Worm (Caenorhabditis elegans) whole organism, young adult: Measurements from ENCODE around the gene F02D8.4.

Source experiments
- C17E4.6 ChIP-seq: fragments of 200-800 bp; sonication (Bioruptor generic); IDR thresholded peaks from 2 replicates; pipeline ENCODE4 v1.3.6; 2022; ENCODE audit warnings: missing genetic modification reagents, missing genetic modification characterization, missing compliant biosample characterization
- F10E7.11 ChIP-seq: sonication (generic microtip); optimal IDR thresholded peaks from 2 replicates; lab custom pipeline; 2017; ENCODE audit warnings: mild to moderate bottlenecking, missing genetic modification characterization, moderate library complexity, missing compliant biosample characterization
- F49E8.2 ChIP-seq: sonication (generic microtip); optimal IDR thresholded peaks from 3 replicates; lab custom pipeline; 2017; ENCODE audit warnings: missing genetic modification characterization, mild to moderate bottlenecking, missing compliant biosample characterization, antibody characterized with exemption, moderate library complexity; ENCODE audit not compliant: insufficient read depth
- F55B11.4 ChIP-seq: sonication (generic microtip); optimal IDR thresholded peaks from 2 replicates; lab custom pipeline; 2016; ENCODE audit warnings: missing compliant biosample characterization, missing genetic modification characterization, borderline replicate concordance; ENCODE audit not compliant: insufficient read depth
- T07F8.4 ChIP-seq: sonication (generic microtip); optimal IDR thresholded peaks from 2 replicates; lab custom pipeline; 2016; ENCODE audit warnings: mild to moderate bottlenecking, missing genetic modification characterization, moderate library complexity, missing compliant biosample characterization
- T26A5.8 ChIP-seq: sonication (generic microtip); optimal IDR thresholded peaks from 2 replicates; lab custom pipeline; 2016; ENCODE audit warnings: missing genetic modification characterization, missing compliant biosample characterization
- Y67H2A.10 ChIP-seq: fragments of 200-800 bp; sonication (Bioruptor generic); conservative IDR thresholded peaks from 2 replicates; pipeline ENCODE4 v1.3.6; 2022; ENCODE audit warnings: missing genetic modification reagents, missing genetic modification characterization, missing compliant biosample characterization
- Y79H2A.3 ChIP-seq: fragments of 200-800 bp; sonication (Bioruptor generic); conservative IDR thresholded peaks from 2 replicates; pipeline ENCODE4 v1.3.6; 2022; ENCODE audit warnings: missing genetic modification reagents, missing genetic modification characterization, missing compliant biosample characterization
- akir-1 ChIP-seq: fragments of 200-800 bp; sonication (Bioruptor generic); optimal IDR thresholded peaks from 2 replicates; lab custom pipeline; 2018; ENCODE audit warnings: mild to moderate bottlenecking, missing genetic modification characterization, moderate library complexity, missing compliant biosample characterization
- aptf-2 ChIP-seq: fragments of 200-800 bp; sonication (Bioruptor generic); conservative IDR thresholded peaks from 2 replicates; pipeline ENCODE4 v1.3.6; 2022; ENCODE audit warnings: missing genetic modification reagents, missing genetic modification characterization, missing compliant biosample characterization
- aptf-3 ChIP-seq: fragments of 200-800 bp; sonication (Bioruptor generic); IDR thresholded peaks from 2 replicates; pipeline ENCODE4 v1.3.6; 2022; ENCODE audit warnings: missing genetic modification characterization, missing compliant biosample characterization
- attf-3 ChIP-seq: fragments of 200-800 bp; sonication (Bioruptor generic); conservative IDR thresholded peaks from 2 replicates; pipeline ENCODE4 v1.3.6; 2022; ENCODE audit warnings: missing genetic modification reagents, missing genetic modification characterization, missing compliant biosample characterization
- attf-6 ChIP-seq: fragments of 200-800 bp; sonication (Bioruptor generic); IDR thresholded peaks from 2 replicates; pipeline ENCODE4 v1.3.6; 2022; ENCODE audit warnings: missing genetic modification reagents, missing genetic modification characterization, missing compliant biosample characterization
- ccch-3 ChIP-seq: fragments of 200-800 bp; sonication (Bioruptor generic); optimal IDR thresholded peaks from 2 replicates; lab custom pipeline; 2018; ENCODE audit warnings: mild to moderate bottlenecking, missing genetic modification characterization, missing compliant biosample characterization
- ceh-40 ChIP-seq: fragments of 200-800 bp; sonication (Bioruptor generic); IDR thresholded peaks from 2 replicates; pipeline ENCODE4 v1.3.6; 2022; ENCODE audit warnings: missing genetic modification characterization, missing compliant biosample characterization
- ceh-58 ChIP-seq: fragments of 200-800 bp; sonication (Bioruptor generic); IDR thresholded peaks from 2 replicates; pipeline ENCODE4 v1.3.6; 2022; ENCODE audit warnings: missing genetic modification characterization, missing compliant biosample characterization
- dox-1 ChIP-seq: fragments of 200-800 bp; sonication (Bioruptor generic); IDR thresholded peaks from 2 replicates; pipeline ENCODE4 v1.3.6; 2022; ENCODE audit warnings: missing genetic modification reagents, missing genetic modification characterization, missing compliant biosample characterization
- egl-44 ChIP-seq: fragments of 200-800 bp; sonication (Bioruptor generic); IDR thresholded peaks from 2 replicates; pipeline ENCODE4 v1.3.6; 2022; ENCODE audit warnings: missing genetic modification reagents, missing genetic modification characterization, missing compliant biosample characterization
- ets-4 ChIP-seq: fragments of 200-800 bp; sonication (Bioruptor generic); optimal IDR thresholded peaks from 2 replicates; lab custom pipeline; 2018; ENCODE audit warnings: mild to moderate bottlenecking, missing genetic modification characterization, missing compliant biosample characterization
- fkh-3 ChIP-seq: sonication (generic microtip); optimal IDR thresholded peaks from 2 replicates; lab custom pipeline; 2016; ENCODE audit warnings: mild to moderate bottlenecking, missing genetic modification characterization, missing compliant biosample characterization
- hlh-12 ChIP-seq: sonication (generic microtip); optimal IDR thresholded peaks from 2 replicates; lab custom pipeline; 2016; ENCODE audit warnings: missing genetic modification characterization, missing compliant biosample characterization
- hsf-1 ChIP-seq: fragments of 200-800 bp; sonication (Bioruptor generic); IDR thresholded peaks from 2 replicates; pipeline ENCODE4 v1.3.6; 2022; ENCODE audit warnings: missing genetic modification reagents, missing genetic modification characterization, missing compliant biosample characterization
- lag-1 ChIP-seq: fragments of 200-800 bp; sonication (Bioruptor generic); IDR thresholded peaks from 2 replicates; pipeline ENCODE4 v1.3.6; 2022; ENCODE audit warnings: missing genetic modification reagents, missing genetic modification characterization, missing compliant biosample characterization
- let-526 ChIP-seq: fragments of 200-800 bp; sonication (Bioruptor generic); IDR thresholded peaks from 2 replicates; pipeline ENCODE4 v1.3.6; 2022; ENCODE audit warnings: missing genetic modification reagents, missing genetic modification characterization, missing compliant biosample characterization
- lin-26 ChIP-seq: fragments of 200-800 bp; sonication (Bioruptor generic); IDR thresholded peaks from 2 replicates; pipeline ENCODE4 v1.3.6; 2022; ENCODE audit warnings: missing genetic modification reagents, missing genetic modification characterization, missing compliant biosample characterization
- lsy-27 ChIP-seq: sonication (generic microtip); optimal IDR thresholded peaks from 2 replicates; lab custom pipeline; 2017; ENCODE audit warnings: missing genetic modification characterization, mild to moderate bottlenecking, missing compliant biosample characterization, antibody characterized with exemption, missing genotype, borderline replicate concordance; ENCODE audit not compliant: insufficient read depth
- madf-8 ChIP-seq: fragments of 200-800 bp; sonication (Bioruptor generic); conservative IDR thresholded peaks from 2 replicates; pipeline ENCODE4 v1.3.6; 2022; ENCODE audit warnings: missing genetic modification reagents, missing genetic modification characterization, missing compliant biosample characterization
- mel-28 ChIP-seq: sonication (generic microtip); optimal IDR thresholded peaks from 2 replicates; lab custom pipeline; 2016; ENCODE audit warnings: borderline replicate concordance, mild to moderate bottlenecking, missing genetic modification characterization, missing compliant biosample characterization
- nfya-2 ChIP-seq: fragments of 200-800 bp; sonication (Bioruptor generic); IDR thresholded peaks from 2 replicates; pipeline ENCODE4 v1.3.6; 2022; ENCODE audit warnings: missing genetic modification reagents, missing genetic modification characterization, missing compliant biosample characterization
- nhr-179 ChIP-seq: sonication (generic microtip); optimal IDR thresholded peaks from 2 replicates; lab custom pipeline; 2016; ENCODE audit warnings: mild to moderate bottlenecking, missing genetic modification characterization, missing compliant biosample characterization
- pha-4 ChIP-seq: fragments of 150-350 bp; sonication (generic microtip); optimal IDR thresholded peaks from 2 replicates; lab custom pipeline; 2014; ENCODE audit warnings: missing biosample characterization, missing genetic modification reagents, missing genetic modification characterization
- rcor-1 ChIP-seq: fragments of 200-800 bp; sonication (Bioruptor generic); IDR thresholded peaks from 2 replicates; pipeline ENCODE4 v1.3.6; 2022; ENCODE audit warnings: missing genetic modification reagents, missing genetic modification characterization, missing compliant biosample characterization
- repo-1 ChIP-seq: sonication (generic microtip); optimal IDR thresholded peaks from 2 replicates; lab custom pipeline; 2017; ENCODE audit warnings: mild to moderate bottlenecking, missing genetic modification characterization, missing compliant biosample characterization
- sptf-2 ChIP-seq: fragments of 200-800 bp; sonication (Bioruptor generic); optimal IDR thresholded peaks from 2 replicates; lab custom pipeline; 2018; ENCODE audit warnings: mild to moderate bottlenecking, missing genetic modification characterization, missing compliant biosample characterization
- tbx-9 ChIP-seq: sonication (generic microtip); optimal IDR thresholded peaks from 2 replicates; lab custom pipeline; 2016; ENCODE audit warnings: borderline replicate concordance, missing genetic modification characterization, inconsistent platforms, missing compliant biosample characterization
- tlf-1 ChIP-seq: fragments of 200-800 bp; sonication (Bioruptor generic); optimal IDR thresholded peaks from 2 replicates; lab custom pipeline; 2018; ENCODE audit warnings: mild to moderate bottlenecking, missing genetic modification characterization, missing compliant biosample characterization
- unc-62 ChIP-seq: fragments of 150-350 bp; optimal IDR thresholded peaks from 2 replicates; lab custom pipeline; 2014; ENCODE audit warnings: missing biosample characterization, missing genetic modification reagents, missing genetic modification characterization
- zfh-2 ChIP-seq: fragments of 200-800 bp; sonication (Bioruptor generic); conservative IDR thresholded peaks from 2 replicates; pipeline ENCODE4 v1.3.6; 2022; ENCODE audit warnings: missing genetic modification reagents, missing genetic modification characterization, missing compliant biosample characterization
- zim-3 ChIP-seq: sonication (generic microtip); optimal IDR thresholded peaks from 2 replicates; lab custom pipeline; 2017; ENCODE audit warnings: mild to moderate bottlenecking, missing genetic modification characterization, moderate library complexity, missing compliant biosample characterization
- ztf-22 ChIP-seq: fragments of 200-800 bp; sonication (Bioruptor generic); optimal IDR thresholded peaks from 2 replicates; lab custom pipeline; 2018; ENCODE audit warnings: mild to moderate bottlenecking, missing genetic modification characterization, moderate library complexity, missing compliant biosample characterization
- ztf-25 ChIP-seq: fragments of 200-800 bp; sonication (Bioruptor generic); IDR thresholded peaks from 2 replicates; pipeline ENCODE4 v1.3.6; 2022; ENCODE audit warnings: missing genetic modification reagents, missing genetic modification characterization, missing compliant biosample characterization

The F02D8.4 gene

ce11 chrV:15001536-15001935 lies 16.8 kb downstream of the F02D8.4 start (continued):
- TF ChIP-seq zfh-2 (GFP tag; lab: Robert Waterston, UW) (peak; percentile 87), egl-44 (GFP tag; lab: Robert Waterston, UW) (no peak), tlf-1 (GFP tag; lab: Kevin White, UChicago) (no peak), lin-26 (GFP tag; lab: Robert Waterston, UW) (no peak; the same call in 1 of the 2 replicates), repo-1 (tag; lab: Kevin White, UChicago) (no peak), attf-3 (GFP tag; lab: Robert Waterston, UW) (no peak), dox-1 (peak; percentile 11; the same call in 1 of the 2 replicates), T26A5.8 (tag; lab: Kevin White, UChicago) (no peak), tbx-9 (tag; lab: Kevin White, UChicago) (no peak), F49E8.2 (tag; lab: Kevin White, UChicago) (no peak), F55B11.4 (tag; lab: Kevin White, UChicago) (no peak), ccch-3 (GFP tag; lab: Kevin White, UChicago) (no peak), unc-62 (no peak), ztf-25 (GFP tag; lab: Robert Waterston, UW) (no peak), aptf-2 (no peak), mel-28 (tag; lab: Kevin White, UChicago) (no peak), lsy-27 (tag; lab: Kevin White, UChicago) (no peak), sptf-2 (GFP tag; lab: Kevin White, UChicago) (peak; percentile 2), Y79H2A.3 (GFP tag; lab: Robert Waterston, UW) (no peak), nfya-2 (GFP tag; lab: Robert Waterston, UW) (no peak), ceh-40 (GFP tag; lab: Robert Waterston, UW) (no peak), pha-4 (tag; lab: Kevin White, UChicago) (no peak), nhr-179 (no peak), lag-1 (GFP tag; lab: Robert Waterston, UW) (no peak), ceh-58 (GFP tag; lab: Robert Waterston, UW) (no peak), attf-6 (GFP tag; lab: Robert Waterston, UW) (peak; percentile 35; the same call in 1 of the 2 replicates), ztf-22 (no peak), T07F8.4 (tag; lab: Kevin White, UChicago) (no peak), akir-1 (no peak), Y67H2A.10 (GFP tag; lab: Robert Waterston, UW) (no peak), aptf-3 (no peak), hlh-12 (no peak), rcor-1 (GFP tag; lab: Robert Waterston, UW) (no peak), C17E4.6 (GFP tag; lab: Robert Waterston, UW) (no peak), F10E7.11 (tag; lab: Kevin White, UChicago) (no peak), hsf-1 (GFP tag; lab: Robert Waterston, UW) (peak; percentile 5; the same call in 1 of the 2 replicates), madf-8 (GFP tag; lab: Robert Waterston, UW) (no peak), fkh-3 (no peak), zim-3 (tag; lab: Kevin White, UChicago) (no peak), ets-4 (no peak), let-526 (GFP tag; lab: Robert Waterston, UW) (no peak)
